Worm (Caenorhabditis elegans) whole organism, L3 larva: ENCODE results near the gene cest-7.

Source experiments
- R02D3.7 ChIP-seq: fragments of 150-350 bp; optimal IDR thresholded peaks from 2 replicates; lab custom pipeline; 2014; ENCODE audit warnings: missing biosample characterization, missing genetic modification characterization
- ZK546.5 ChIP-seq: sonication (generic microtip); optimal IDR thresholded peaks from 2 replicates; lab custom pipeline; 2017; ENCODE audit warnings: missing biosample characterization, missing genetic modification characterization
- aly-2 ChIP-seq: fragments of 150-350 bp; optimal IDR thresholded peaks from 2 replicates; lab custom pipeline; 2014; ENCODE audit warnings: missing biosample characterization, missing genetic modification characterization
- ama-1 ChIP-seq: fragments of 150-350 bp; optimal IDR thresholded peaks from 2 replicates; lab custom pipeline; 2018
- ceh-28 ChIP-seq: fragments of 150-350 bp; optimal IDR thresholded peaks from 2 replicates; lab custom pipeline; 2014; ENCODE audit warnings: missing biosample characterization, missing genetic modification reagents, missing genetic modification characterization
- egl-27 ChIP-seq: sonication (generic microtip); optimal IDR thresholded peaks from 4 replicates; lab custom pipeline; 2017; ENCODE audit warnings: missing biosample characterization, missing genetic modification reagents, missing genetic modification characterization
- elt-2 ChIP-seq: sonication (generic microtip); optimal IDR thresholded peaks from 2 replicates; lab custom pipeline; 2016; ENCODE audit warnings: missing genetic modification reagents, mild to moderate bottlenecking, missing genetic modification characterization, missing compliant biosample characterization
- elt-3 ChIP-seq, 3 experiments: fragments of 150-350 bp in 1 of 3; sonication (generic microtip) in 2 of 3; optimal IDR thresholded peaks; 2 replicates in 2 of 3; 4 replicates in 1 of 3; lab custom pipeline; 2014 to 2017; ENCODE audit warnings: missing biosample characterization in 3 of 3, missing genetic modification characterization in 3 of 3
- eor-1 ChIP-seq, 2 experiments: fragments of 150-350 bp; optimal IDR thresholded peaks; 2 replicates each; lab custom pipeline; 2014 to 2018; ENCODE audit warnings: missing biosample characterization in 2 of 2, missing genetic modification characterization in 2 of 2
- fkh-10 ChIP-seq: sonication (generic microtip); optimal IDR thresholded peaks from 2 replicates; lab custom pipeline; 2017; ENCODE audit warnings: missing biosample characterization, missing genetic modification reagents, missing genetic modification characterization
- fkh-2 ChIP-seq: fragments of 150-350 bp; optimal IDR thresholded peaks from 2 replicates; lab custom pipeline; 2014; ENCODE audit warnings: missing biosample characterization, missing genetic modification reagents, missing genetic modification characterization
- fos-1 ChIP-seq: fragments of 150-350 bp; optimal IDR thresholded peaks from 2 replicates; lab custom pipeline; 2014; ENCODE audit warnings: missing biosample characterization, missing genetic modification characterization
- hmg-11 ChIP-seq: sonication (generic microtip); optimal IDR thresholded peaks from 2 replicates; lab custom pipeline; 2016; ENCODE audit warnings: missing genetic modification characterization, missing compliant biosample characterization
- lin-15B ChIP-seq: fragments of 150-350 bp; optimal IDR thresholded peaks from 2 replicates; lab custom pipeline; 2014; ENCODE audit warnings: missing biosample characterization, missing genetic modification characterization
- lin-39 ChIP-seq: fragments of 150-350 bp; optimal IDR thresholded peaks from 2 replicates; lab custom pipeline; 2018; ENCODE audit warnings: missing biosample characterization, missing genetic modification reagents, missing genetic modification characterization
- mdl-1 ChIP-seq: fragments of 150-350 bp; optimal IDR thresholded peaks from 2 replicates; lab custom pipeline; 2014; ENCODE audit warnings: missing biosample characterization, missing genetic modification characterization
- mml-1 ChIP-seq: fragments of 150-350 bp; sonication (generic microtip); optimal IDR thresholded peaks from 3 replicates; lab custom pipeline; 2014; ENCODE audit warnings: missing biosample characterization, missing genetic modification characterization
- nhr-11 ChIP-seq: fragments of 150-350 bp; optimal IDR thresholded peaks from 2 replicates; lab custom pipeline; 2014; ENCODE audit warnings: missing biosample characterization, missing genetic modification characterization
- nhr-237 ChIP-seq: fragments of 150-350 bp; optimal IDR thresholded peaks from 2 replicates; lab custom pipeline; 2014; ENCODE audit warnings: missing biosample characterization, missing genetic modification characterization
- nhr-25 ChIP-seq: sonication (generic microtip); optimal IDR thresholded peaks from 2 replicates; lab custom pipeline; 2017; ENCODE audit warnings: missing biosample characterization, missing genetic modification characterization
- nhr-28 ChIP-seq: fragments of 150-350 bp; optimal IDR thresholded peaks from 2 replicates; lab custom pipeline; 2014; ENCODE audit warnings: missing biosample characterization, missing genetic modification characterization
- nhr-67 ChIP-seq: fragments of 150-350 bp; optimal IDR thresholded peaks from 2 replicates; lab custom pipeline; 2014; ENCODE audit warnings: missing biosample characterization, missing genetic modification characterization
- nhr-76 ChIP-seq: fragments of 150-350 bp; sonication (generic microtip); optimal IDR thresholded peaks from 5 replicates; lab custom pipeline; 2014; ENCODE audit warnings: missing biosample characterization, missing genetic modification characterization
- pha-4 ChIP-seq: fragments of 150-350 bp; optimal IDR thresholded peaks from 2 replicates; lab custom pipeline; 2014; ENCODE audit warnings: missing biosample characterization, missing genetic modification reagents, missing genetic modification characterization
- pqm-1 ChIP-seq: fragments of 150-350 bp; optimal IDR thresholded peaks from 2 replicates; lab custom pipeline; 2017; ENCODE audit warnings: missing biosample characterization, missing genetic modification characterization, inconsistent platforms
- sea-2 ChIP-seq: fragments of 150-350 bp; sonication (generic microtip); optimal IDR thresholded peaks from 4 replicates; lab custom pipeline; 2014; ENCODE audit warnings: missing biosample characterization, missing genetic modification reagents, missing genetic modification characterization
- skn-1 ChIP-seq: fragments of 150-350 bp; optimal IDR thresholded peaks from 2 replicates; lab custom pipeline; 2014; ENCODE audit warnings: missing biosample characterization, missing genetic modification characterization
- snpc-4 ChIP-seq: fragments of 150-350 bp; optimal IDR thresholded peaks from 2 replicates; lab custom pipeline; 2014; ENCODE audit warnings: missing biosample characterization, missing genetic modification characterization
- tbx-2 ChIP-seq: sonication (generic microtip); optimal IDR thresholded peaks from 2 replicates; lab custom pipeline; 2016; ENCODE audit warnings: mild to moderate bottlenecking, missing genetic modification characterization, missing compliant biosample characterization
- unc-39 ChIP-seq: sonication (generic microtip); optimal IDR thresholded peaks from 4 replicates; lab custom pipeline; 2017; ENCODE audit warnings: missing biosample characterization, missing genetic modification characterization
- unc-62 ChIP-seq: fragments of 150-350 bp; sonication (generic microtip); optimal IDR thresholded peaks from 4 replicates; lab custom pipeline; 2014; ENCODE audit warnings: missing biosample characterization, missing genetic modification reagents, missing genetic modification characterization
- zag-1 ChIP-seq: fragments of 150-350 bp; optimal IDR thresholded peaks from 2 replicates; lab custom pipeline; 2014; ENCODE audit warnings: missing biosample characterization, missing genetic modification characterization
- ztf-11 ChIP-seq: fragments of 150-350 bp; optimal IDR thresholded peaks from 2 replicates; lab custom pipeline; 2014; ENCODE audit warnings: missing biosample characterization, missing genetic modification characterization
- ztf-4 ChIP-seq: fragments of 150-350 bp; optimal IDR thresholded peaks from 2 replicates; lab custom pipeline; 2014; ENCODE audit warnings: missing biosample characterization, missing genetic modification characterization

Gene cest-7

ce11 chrX:12256594-12257048, 26.9 kb downstream of the cest-7 start, which contains the start of gene E01G6.2:
Gene E01G6.2 (plus strand): TSS chrX:12256644.
- TF ChIP-seq pqm-1 (tag; lab: Kevin White, UChicago) = no peak
- peak; percentile 57 for TF ChIP-seq lin-39 (tag; lab: Kevin White, UChicago)

- TF ChIP-seq egl-27 (tag; lab: Kevin White, UChicago) = no peak
- TF ChIP-seq ceh-28 = no peak
- TF ChIP-seq nhr-28 = no peak
- no peak for TF ChIP-seq nhr-11
- no peak for TF ChIP-seq hmg-11
- TF ChIP-seq ztf-11 (tag; lab: Kevin White, UChicago) = no peak
- no peak for TF ChIP-seq eor-1 (tag; optimal IDR thresholded peaks at IDR 0.05; lab: Kevin White, UChicago)
- no peak for TF ChIP-seq nhr-25 (tag; lab: Kevin White, UChicago)
- TF ChIP-seq lin-39 (tag; lab: Kevin White, UChicago) = no peak
- no peak for TF ChIP-seq tbx-2
- no peak for TF ChIP-seq snpc-4 (tag; lab: Kevin White, UChicago)
- no peak for TF ChIP-seq ama-1 (lab: Kevin White, UChicago)
- no peak for TF ChIP-seq unc-39 (tag; lab: Kevin White, UChicago)
- TF ChIP-seq fkh-2 (tag; lab: Kevin White, UChicago) = no peak
- TF ChIP-seq lin-15B (tag; lab: Kevin White, UChicago) = no peak
- TF ChIP-seq sea-2 (GFP tag; lab: Kevin White, UChicago) = no peak
- TF ChIP-seq R02D3.7 (tag; lab: Kevin White, UChicago) = no peak
- no peak for TF ChIP-seq mdl-1 (tag; lab: Kevin White, UChicago)
Observed at ce11 chrX:12260381-12260931, 30.7 kb downstream of the cest-7 start, which contains the start of gene E01G6.1. Gene E01G6.1 (plus strand): TSS chrX:12260881.

ce11 chrX:12270841-12271240, 41.1 kb downstream of the cest-7 start, which contains the start of gene otpl-8:
Gene otpl-8 (minus strand): TSS chrX:12270941.
- no peak for TF ChIP-seq ceh-28
- TF ChIP-seq nhr-67 (tag; lab: Kevin White, UChicago) = no peak
- no peak for TF ChIP-seq nhr-11
- no peak for TF ChIP-seq unc-62 (GFP tag; lab: Kevin White, UChicago)
- TF ChIP-seq fkh-10 = no peak
- TF ChIP-seq pqm-1 (tag; lab: Kevin White, UChicago) = no peak
- no peak for TF ChIP-seq R02D3.7 (tag; lab: Kevin White, UChicago)
- no peak for TF ChIP-seq ZK546.5 (tag; lab: Kevin White, UChicago)
- TF ChIP-seq elt-3 (tag; optimal IDR thresholded peaks at IDR 0.05; lab: Kevin White, UChicago) = no peak
- TF ChIP-seq mml-1 = no peak

- TF ChIP-seq fkh-2 (tag; lab: Kevin White, UChicago) (no peak), ztf-4 (tag; lab: Kevin White, UChicago) (no peak), aly-2 (tag; lab: Kevin White, UChicago) (no peak)
Observed at ce11 chrX:12273870-12274269, 44.1 kb downstream of the cest-7 start, which contains the start of gene H19J13.2. Gene H19J13.2 (minus strand): TSS chrX:12273970.

ce11 chrX:12275577-12275976, 45.8 kb downstream of the cest-7 start, which contains the start of gene C04B4.6:
Gene C04B4.6 (minus strand): TSS chrX:12275677.
- no peak for TF ChIP-seq nhr-25 (tag; lab: Kevin White, UChicago)
- TF ChIP-seq tbx-2 = no peak
- TF ChIP-seq lin-39 (tag; lab: Kevin White, UChicago) = no peak
- no peak for TF ChIP-seq fos-1 (tag; lab: Kevin White, UChicago)
- no peak for TF ChIP-seq skn-1
- TF ChIP-seq ama-1 (lab: Kevin White, UChicago) = no peak
- TF ChIP-seq, all 47 proteins: peak for 0

ce11 chrX:12280477-12280876, 50.7 kb downstream of the cest-7 start, which contains the start of gene C04B4.1:
Gene C04B4.1 (plus strand): TSS chrX:12280777.
- TF ChIP-seq ztf-4 (tag; lab: Kevin White, UChicago) (no peak), elt-2 (tag; lab: Kevin White, UChicago) (no peak), mdl-1 (tag; lab: Kevin White, UChicago) (no peak), snpc-4 (tag; lab: Kevin White, UChicago) (no peak), lin-15B (tag; lab: Kevin White, UChicago) (no peak), ztf-11 (tag; lab: Kevin White, UChicago) (no peak), nhr-11 (no peak), unc-62 (GFP tag; lab: Kevin White, UChicago) (no peak), pqm-1 (tag; lab: Kevin White, UChicago) (no peak), nhr-76 (tag; lab: Kevin White, UChicago) (no peak), tbx-2 (no peak), sea-2 (GFP tag; lab: Kevin White, UChicago) (no peak), nhr-237 (tag; lab: Kevin White, UChicago) (no peak), pha-4 (tag; lab: Kevin White, UChicago) (no peak), lin-39 (tag; lab: Kevin White, UChicago) (no peak), nhr-67 (tag; lab: Kevin White, UChicago) (no peak), zag-1 (no peak), skn-1 (no peak), mml-1 (no peak)
